Worm (Caenorhabditis elegans): Measurements from ENCODE around the gene aakg-5.

- TF ChIP-seq ztf-23 (GFP tag; IDR thresholded peaks at IDR 0.05) (no peak), tab-1 (GFP tag; IDR thresholded peaks at IDR 0.05) (no peak), flt-1 (GFP tag; IDR thresholded peaks at IDR 0.05) (no peak), klf-2 (GFP tag; conservative IDR thresholded peaks at IDR 0.05) (no peak), ref-1 (GFP tag; conservative IDR thresholded peaks at IDR 0.05) (no peak), cog-1 (tag; optimal IDR thresholded peaks at IDR 0.05) (no peak), ztf-29 (GFP tag; IDR thresholded peaks at IDR 0.05) (no peak), med-1 (GFP tag; optimal IDR thresholded peaks at IDR 0.05; ENCODE audit: insufficient read depth) (no peak)
Measured at ce11 chrII:9943246-9943645, 31.7 kb downstream of the aakg-5 start.

Measured in whole organism, midembryonic.